Fruit fly (Drosophila melanogaster): ENCODE data around the gene pigeon.

pigeon gene

dm6 chr2L:19158679-19159551 is 26.9 kb upstream of the pigeon start (continued):
- TF ChIP-seq ro (GFP tag; IDR thresholded peaks at IDR 0.05) (0 out of 2 replicates have a peak, but pooled peaks have one; percentile 8), row (GFP tag; IDR thresholded peaks at IDR 0.05) (peak; percentile 47; the same call in 2 of the 3 replicates), pnt (GFP tag; optimal IDR thresholded peaks at IDR 0.05) (peak; percentile 31), CG7271 (tag; optimal IDR thresholded peaks at IDR 0.05) (no peak), gcm (GFP tag; optimal IDR thresholded peaks at IDR 0.05) (no peak), CG30431 (GFP tag; optimal IDR thresholded peaks at IDR 0.05) (no peak), CG10959 (GFP tag; IDR thresholded peaks at IDR 0.05) (no peak), Six4 (GFP tag; optimal IDR thresholded peaks at IDR 0.05) (peak; percentile 15), CG17912 (GFP tag; optimal IDR thresholded peaks at IDR 0.05) (no peak), CG43689 (GFP tag; IDR thresholded peaks at IDR 0.05) (no peak), CG12071 (GFP tag; optimal IDR thresholded peaks at IDR 0.05) (no peak), Lim3 (GFP tag; IDR thresholded peaks at IDR 0.05) (no peak), CG6175 (GFP tag; IDR thresholded peaks at IDR 0.05) (no peak), Rfx (GFP tag; IDR thresholded peaks at IDR 0.05) (peak; percentile 34; the same call in 1 of the 2 replicates), HLH4C (GFP tag; IDR thresholded peaks at IDR 0.05; ENCODE audit: partially characterized antibody) (no peak), CG12391 (tag; optimal IDR thresholded peaks at IDR 0.05) (peak; percentile 34), Dip2 (GFP tag; IDR thresholded peaks at IDR 0.05) (no peak), CG30020 (tag; optimal IDR thresholded peaks at IDR 0.05) (no peak), Bgb (GFP tag; IDR thresholded peaks at IDR 0.05; ENCODE audit: partially characterized antibody) (no peak), bab2 (GFP tag; optimal IDR thresholded peaks at IDR 0.05) (peak; percentile 54), CG6813 (GFP tag; optimal IDR thresholded peaks at IDR 0.05) (peak; percentile 51), dysf (GFP tag; IDR thresholded peaks at IDR 0.05) (peak; percentile 54; the same call in 2 of the 3 replicates), usp (GFP tag; optimal IDR thresholded peaks at IDR 0.05) (no peak), Hr39 (optimal IDR thresholded peaks at IDR 0.05) (no peak), insv (GFP tag; optimal IDR thresholded peaks at IDR 0.05) (no peak), E2f1 (GFP tag; IDR thresholded peaks at IDR 0.05) (no peak), CG2199 (GFP tag; IDR thresholded peaks at IDR 0.05) (no peak), ash1 (GFP tag; optimal IDR thresholded peaks at IDR 0.05) (no peak), caup (GFP tag; optimal IDR thresholded peaks at IDR 0.05; ENCODE audit: severe bottlenecking) (no peak), CG16815 (GFP tag; optimal IDR thresholded peaks at IDR 0.05) (peak; percentile 19), ftz-f1 (GFP tag; optimal IDR thresholded peaks at IDR 0.05) (no peak), nom (GFP tag; optimal IDR thresholded peaks at IDR 0.05) (no peak), zfh1 (GFP tag; IDR thresholded peaks at IDR 0.05) (0 out of 3 replicates have a peak, but pooled peaks have one; percentile 37), CG10209 (GFP tag; optimal IDR thresholded peaks at IDR 0.05) (peak; percentile 25), dmrt11E (tag; optimal IDR thresholded peaks at IDR 0.05) (peak; percentile 19), CG6272 (GFP tag; IDR thresholded peaks at IDR 0.05) (no peak), CG8478 (optimal IDR thresholded peaks at IDR 0.05) (no peak), h (optimal IDR thresholded peaks at IDR 0.05) (no peak), ham (GFP tag; IDR thresholded peaks at IDR 0.05) (no peak; the same call in 1 of the 2 replicates), corto (GFP tag; optimal IDR thresholded peaks at IDR 0.05) (peak; percentile 20), dmrt99B (tag; optimal IDR thresholded peaks at IDR 0.05) (peak; percentile 67), Dp (GFP tag; optimal IDR thresholded peaks at IDR 0.05) (no peak), CG2678 (tag; optimal IDR thresholded peaks at IDR 0.05) (peak; percentile 48), Meics (GFP tag; optimal IDR thresholded peaks at IDR 0.05) (peak; percentile 31), CG12236 (GFP tag; optimal IDR thresholded peaks at IDR 0.05) (peak; percentile 17), vfl (GFP tag; optimal IDR thresholded peaks at IDR 0.05) (peak; percentile 18), CG32767 (GFP tag; IDR thresholded peaks at IDR 0.05) (no peak), CG8388 (GFP tag; optimal IDR thresholded peaks at IDR 0.05) (no peak), ind (GFP tag; optimal IDR thresholded peaks at IDR 0.05) (peak; percentile 58), esg (GFP tag; conservative IDR thresholded peaks at IDR 0.05) (no peak; the same call in 1 of the 2 replicates)
